Fruit fly (Drosophila melanogaster): Measurements from ENCODE around the gene CG15211.

DNA sequence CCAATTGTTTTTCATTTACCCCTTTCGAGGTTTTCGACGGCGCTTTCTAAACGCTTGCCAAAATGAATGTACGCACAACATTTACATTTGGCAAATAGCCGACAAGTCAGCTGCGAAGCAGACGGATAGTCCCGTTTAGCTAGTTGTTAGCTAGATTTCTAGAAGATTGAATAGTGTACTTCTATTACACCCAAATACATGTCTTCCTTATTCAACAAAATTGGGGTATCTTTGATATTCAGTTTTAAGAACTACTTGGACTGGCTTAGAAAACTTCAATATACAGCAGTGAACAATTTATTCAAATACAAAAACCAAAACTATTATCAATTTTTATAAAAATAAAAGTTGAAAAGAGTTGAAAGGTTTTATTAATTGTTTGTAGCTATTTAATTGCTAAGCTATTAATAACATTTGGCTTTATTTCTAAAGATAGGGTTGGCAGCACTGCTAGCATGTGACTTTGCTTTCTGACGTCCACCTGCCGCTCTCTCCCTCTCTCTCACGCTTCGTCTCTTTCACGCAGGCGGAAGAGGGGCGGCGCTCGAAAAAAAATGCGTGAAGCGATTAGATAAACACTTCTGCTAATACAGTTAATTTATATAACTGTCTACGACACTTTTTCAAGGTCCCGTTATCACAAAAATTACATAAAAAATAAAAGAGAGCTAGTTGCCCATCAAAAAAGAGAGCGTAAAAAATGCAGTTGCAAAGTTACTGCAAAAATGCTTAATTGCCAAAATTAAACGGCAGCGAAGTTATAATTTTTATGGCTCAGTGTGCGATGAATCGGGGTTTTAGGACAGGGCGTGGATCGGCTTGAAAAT is 12.7 kb downstream of the CG15211 start:
- TF ChIP-seq rn (GFP tag; IDR thresholded peaks at IDR 0.05) (no peak), Ets98B (GFP tag; IDR thresholded peaks at IDR 0.05) (no peak), CG32121 (GFP tag; IDR thresholded peaks at IDR 0.05) (no peak), CG15710 (tag; optimal IDR thresholded peaks at IDR 0.05) (no peak), CG34367 (tag; optimal IDR thresholded peaks at IDR 0.05) (no peak), CG12605 (GFP tag; IDR thresholded peaks at IDR 0.05) (no peak), CG17806 (tag; optimal IDR thresholded peaks at IDR 0.05) (no peak), Snoo (tag; optimal IDR thresholded peaks at IDR 0.05) (no peak), CG10348 (GFP tag; IDR thresholded peaks at IDR 0.05) (no peak), Pif1A (GFP tag; optimal IDR thresholded peaks at IDR 0.05) (no peak)
